Worm (Caenorhabditis elegans): ENCODE data around the gene sams-1.

sams-1 gene

DNA sequence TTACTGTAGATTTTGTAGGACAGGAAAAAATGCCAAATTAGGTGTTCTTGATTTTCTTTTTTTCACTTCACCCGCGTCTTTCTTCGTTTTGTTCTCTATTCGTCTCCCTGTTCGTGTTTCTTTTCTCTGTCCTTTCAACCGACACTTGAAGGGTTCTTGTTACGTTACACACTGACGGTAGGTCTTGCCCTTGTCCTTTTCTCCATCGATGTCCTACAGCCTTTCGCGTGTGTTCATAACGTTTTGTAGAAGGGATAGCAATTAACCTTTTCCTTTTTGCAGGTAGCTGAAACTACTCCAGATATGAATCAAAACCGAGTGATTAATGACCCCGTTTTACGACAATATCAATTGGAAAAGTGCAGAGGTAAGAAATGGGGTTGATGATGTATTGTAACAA lies 41.6 kb upstream of the sams-1 start, which contains the start of gene F55G7.1:
Gene F55G7.1 (plus strand): TSS at position 276 of the 400 bp plus-strand sequence.
- TF ChIP-seq madf-5 (GFP tag; IDR thresholded peaks at IDR 0.05) (no peak), hlh-11 (tag; optimal IDR thresholded peaks at IDR 0.05) (no peak), php-3 (GFP tag; IDR thresholded peaks at IDR 0.05) (0 out of 2 replicates have a peak, but pooled peaks have one; percentile 7), hif-1 (tag; optimal IDR thresholded peaks at IDR 0.05) (no peak), Y105C5A.15 (GFP tag; IDR thresholded peaks at IDR 0.05) (no peak), daf-19 (GFP tag; conservative IDR thresholded peaks at IDR 0.05) (no peak), pqm-1 (tag; optimal IDR thresholded peaks at IDR 0.05) (no peak), pha-4 (GFP tag; IDR thresholded peaks at IDR 0.05) (no peak; the same call in 1 of the 2 replicates), pha-4 (tag; optimal IDR thresholded peaks at IDR 0.05) (no peak), lsy-2 (tag; optimal IDR thresholded peaks at IDR 0.05) (peak in 1 of 2 experiments; percentile 14), lin-15B (tag; optimal IDR thresholded peaks at IDR 0.05) (no peak), nhr-10 (tag; optimal IDR thresholded peaks at IDR 0.05) (peak; percentile 30), nhr-42 (GFP tag; IDR thresholded peaks at IDR 0.05) (peak; percentile 60; the same call in 1 of the 2 replicates), Y75B8A.6 (GFP tag; IDR thresholded peaks at IDR 0.05) (no peak), nhr-111 (GFP tag; optimal IDR thresholded peaks at IDR 0.05) (no peak), zfp-2 (tag; optimal IDR thresholded peaks at IDR 0.05) (no peak), lim-7 (GFP tag; IDR thresholded peaks at IDR 0.05) (no peak), nhr-11 (tag; optimal IDR thresholded peaks at IDR 0.05) (no peak), ceh-62 (tag; optimal IDR thresholded peaks at IDR 0.05) (no peak), dve-1 (tag; optimal IDR thresholded peaks at IDR 0.05; ENCODE audit: insufficient read depth) (peak; percentile 71), mxl-3 (GFP tag; optimal IDR thresholded peaks at IDR 0.05) (peak; percentile 73), zag-1 (tag; optimal IDR thresholded peaks at IDR 0.05) (no peak), nhr-48 (tag; optimal IDR thresholded peaks at IDR 0.05) (peak; percentile 13), unc-130 (GFP tag; optimal IDR thresholded peaks at IDR 0.05) (no peak), F44E2.7 (GFP tag; IDR thresholded peaks at IDR 0.05) (no peak), aha-1 (tag) (peak; percentile 97), daf-16 (GFP tag; optimal IDR thresholded peaks at IDR 0.05) (peak in 1 of 2 experiments; percentile 47), daf-16 (tag; optimal IDR thresholded peaks at IDR 0.05) (peak; percentile 50), fkh-10 (GFP tag; optimal IDR thresholded peaks at IDR 0.05) (no peak), duxl-1 (tag; optimal IDR thresholded peaks at IDR 0.05; ENCODE audit: poor library complexity) (peak; percentile 95), tag-97 (GFP tag; IDR thresholded peaks at IDR 0.05) (no peak), lin-38 (GFP tag; IDR thresholded peaks at IDR 0.05) (no peak), arid-1 (GFP tag; conservative IDR thresholded peaks at IDR 0.05) (no peak), ceh-44 (GFP tag; IDR thresholded peaks at IDR 0.05) (peak; percentile 20; the same call in 1 of the 2 replicates), jun-1 (tag; optimal IDR thresholded peaks at IDR 0.05) (peak; percentile 33), lin-39 (tag; optimal IDR thresholded peaks at IDR 0.05) (no peak), F26F4.8 (GFP tag; conservative IDR thresholded peaks at IDR 0.05) (no peak), dmd-8 (GFP tag; IDR thresholded peaks at IDR 0.05) (no peak), zfp-3 (GFP tag; conservative IDR thresholded peaks at IDR 0.05) (no peak), rbr-2 (tag; optimal IDR thresholded peaks at IDR 0.05) (peak; percentile 68), R02D3.7 (tag; optimal IDR thresholded peaks at IDR 0.05) (no peak), egl-27 (tag; optimal IDR thresholded peaks at IDR 0.05) (no peak), dmd-6 (GFP tag; IDR thresholded peaks at IDR 0.05) (peak; percentile 41), ceh-82 (tag; optimal IDR thresholded peaks at IDR 0.05) (no peak), Y48G9A.11 (GFP tag; IDR thresholded peaks at IDR 0.05) (no peak), nhr-77 (tag; optimal IDR thresholded peaks at IDR 0.05) (peak; percentile 62), nhr-237 (tag; optimal IDR thresholded peaks at IDR 0.05) (no peak), cey-2 (tag; optimal IDR thresholded peaks at IDR 0.05; ENCODE audit: borderline replicate concordance, insufficient read depth) (no peak), nhr-6 (tag; optimal IDR thresholded peaks at IDR 0.05) (no peak), ZK337.2 (GFP tag; IDR thresholded peaks at IDR 0.05) (no peak), aly-2 (tag; optimal IDR thresholded peaks at IDR 0.05) (no peak), ztf-7 (tag; optimal IDR thresholded peaks at IDR 0.05) (peak; percentile 71)

Data from whole organism, L4 larva.